Fruit fly (Drosophila melanogaster): ENCODE data around the gene CheB38c.

The CheB38c gene

DNA sequence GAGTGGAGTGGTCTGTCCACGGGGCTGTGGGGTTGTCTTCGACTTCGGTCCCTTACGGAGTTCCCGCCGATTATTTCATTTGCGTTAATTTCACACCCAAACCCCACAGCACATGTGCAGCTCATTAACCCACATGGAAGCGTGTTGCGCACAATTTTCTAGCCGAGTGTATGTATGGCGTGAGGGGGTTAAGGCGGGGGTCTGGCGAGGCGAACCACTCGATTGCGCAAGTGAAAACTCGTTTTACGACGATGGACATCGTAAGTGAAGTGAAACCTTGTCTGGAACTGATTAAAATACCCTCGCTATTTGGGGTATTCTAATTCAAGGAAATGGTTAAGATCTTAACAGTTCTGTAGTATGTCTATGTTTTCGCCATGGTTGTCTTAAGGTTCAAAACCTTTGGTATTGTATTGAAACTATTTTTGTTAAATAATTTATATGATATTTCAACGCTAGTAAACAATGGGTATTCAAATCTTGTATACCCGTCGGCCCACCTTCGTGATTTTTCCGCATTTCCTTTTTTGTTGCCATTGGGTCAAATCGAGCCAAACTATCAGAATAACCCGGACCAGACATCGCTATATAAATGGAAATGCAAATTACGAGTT lies 9.5 kb downstream of the CheB38c start:
- TF ChIP-seq dl (GFP tag; optimal IDR thresholded peaks at IDR 0.05; ENCODE audit: insufficient read depth in 1 of 2, partially characterized antibody in 2 of 2) = no peak
- TF ChIP-seq brk (GFP tag; optimal IDR thresholded peaks at IDR 0.05) = no peak
- no peak for TF ChIP-seq Myc (optimal IDR thresholded peaks at IDR 0.05)
- no peak for TF ChIP-seq N (GFP tag; optimal IDR thresholded peaks at IDR 0.05)
- no peak for TF ChIP-seq br (GFP tag; optimal IDR thresholded peaks at IDR 0.05)
- TF ChIP-seq sv (GFP tag; optimal IDR thresholded peaks at IDR 0.05) = peak; percentile 10
- TF ChIP-seq sage (GFP tag; optimal IDR thresholded peaks at IDR 0.05) = no peak
- TF ChIP-seq CrebA (GFP tag; optimal IDR thresholded peaks at IDR 0.05; ENCODE audit: borderline replicate concordance) = no peak

DNA sequence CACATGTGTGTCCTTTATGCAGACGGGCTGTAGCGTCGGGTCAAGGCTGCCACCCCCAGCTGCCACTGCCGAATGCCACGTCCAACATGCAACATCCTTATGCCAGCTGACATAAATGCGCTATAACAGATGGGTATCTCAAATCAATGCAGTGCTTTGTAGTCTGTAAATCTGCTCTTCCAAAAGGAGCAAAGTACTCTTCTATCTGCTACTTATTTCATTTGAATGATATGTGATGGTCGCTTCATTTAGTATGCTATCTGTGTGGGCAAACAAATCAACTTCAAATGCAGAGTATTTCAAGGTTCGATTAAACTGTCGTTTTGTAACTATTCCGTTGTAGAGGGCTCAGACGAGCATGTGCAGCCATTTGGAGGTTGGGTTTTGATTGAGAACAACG lies 11.4 kb downstream of the CheB38c start:
- no peak for TF ChIP-seq Hnf4 (GFP tag; optimal IDR thresholded peaks at IDR 0.05)
- no peak for TF ChIP-seq ey (GFP tag; optimal IDR thresholded peaks at IDR 0.05)
- TF ChIP-seq sv (GFP tag; optimal IDR thresholded peaks at IDR 0.05) = no peak
- TF ChIP-seq Hr78 (GFP tag; optimal IDR thresholded peaks at IDR 0.05) = no peak
- TF ChIP-seq lola (GFP tag; optimal IDR thresholded peaks at IDR 0.05) = no peak
- no peak for TF ChIP-seq br (GFP tag; optimal IDR thresholded peaks at IDR 0.05)
- no peak for TF ChIP-seq GATAd (GFP tag; optimal IDR thresholded peaks at IDR 0.05)
- no peak for TF ChIP-seq Rel (GFP tag; optimal IDR thresholded peaks at IDR 0.05)
- TF ChIP-seq Rel (tag; optimal IDR thresholded peaks at IDR 0.05) = no peak
- TF ChIP-seq Abd-B (GFP tag; optimal IDR thresholded peaks at IDR 0.05) = no peak
- no peak for TF ChIP-seq Sp1 (GFP tag; optimal IDR thresholded peaks at IDR 0.05)
- TF ChIP-seq CG32264 (GFP tag; optimal IDR thresholded peaks at IDR 0.05) = no peak
- TF ChIP-seq woc (GFP tag; optimal IDR thresholded peaks at IDR 0.05) = no peak
- TF ChIP-seq Myc (optimal IDR thresholded peaks at IDR 0.05) = no peak
- no peak for TF ChIP-seq pan (optimal IDR thresholded peaks at IDR 0.05)
- TF ChIP-seq dl (GFP tag; optimal IDR thresholded peaks at IDR 0.05; ENCODE audit: insufficient read depth in 1 of 2, partially characterized antibody in 2 of 2) = no peak
- no peak for TF ChIP-seq psq (GFP tag; optimal IDR thresholded peaks at IDR 0.05)
- no peak for TF ChIP-seq dmrt93B (GFP tag; optimal IDR thresholded peaks at IDR 0.05)
- no peak for TF ChIP-seq Dfd (GFP tag; optimal IDR thresholded peaks at IDR 0.05)
- no peak for TF ChIP-seq Mio (GFP tag; optimal IDR thresholded peaks at IDR 0.05)

DNA sequence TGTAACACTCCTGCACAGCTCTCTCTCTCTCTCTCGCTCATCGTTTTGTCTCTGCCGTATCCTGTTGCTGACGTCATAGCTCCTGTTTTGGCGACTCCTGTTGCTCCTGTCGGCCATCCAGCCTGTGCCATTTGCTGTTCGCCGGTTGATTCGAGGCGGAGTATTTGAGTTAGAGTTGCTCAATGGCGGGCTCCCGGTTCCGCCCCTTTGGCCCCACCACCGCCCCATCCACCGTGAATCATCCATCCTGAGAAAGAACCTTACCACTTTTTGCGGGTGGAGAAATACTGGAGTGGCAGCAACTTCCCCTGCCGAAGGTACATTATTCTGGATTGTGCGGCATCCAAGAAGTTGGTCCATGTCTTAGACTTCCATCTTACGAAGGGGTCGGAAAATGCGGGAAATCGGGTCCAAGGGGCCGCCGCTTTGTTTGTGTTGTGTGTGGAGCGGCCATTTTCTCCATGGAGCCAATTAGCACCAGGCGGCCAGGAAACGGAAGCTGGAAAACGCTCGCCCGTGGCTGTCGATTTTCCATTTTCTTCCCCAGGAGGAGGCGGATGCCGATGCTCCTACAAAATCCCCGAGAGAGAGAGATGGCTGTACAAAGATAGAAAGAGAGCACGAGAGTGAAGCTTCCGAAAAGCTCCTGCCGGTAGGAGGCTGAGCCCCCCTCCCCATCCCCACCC lies 12.0 kb downstream of the CheB38c start:
- TF ChIP-seq dsf (GFP tag; optimal IDR thresholded peaks at IDR 0.05; ENCODE audit: borderline replicate concordance) = no peak
- TF ChIP-seq Vsx2 (GFP tag; optimal IDR thresholded peaks at IDR 0.05; ENCODE audit: partially characterized antibody) = peak; percentile 25

DNA sequence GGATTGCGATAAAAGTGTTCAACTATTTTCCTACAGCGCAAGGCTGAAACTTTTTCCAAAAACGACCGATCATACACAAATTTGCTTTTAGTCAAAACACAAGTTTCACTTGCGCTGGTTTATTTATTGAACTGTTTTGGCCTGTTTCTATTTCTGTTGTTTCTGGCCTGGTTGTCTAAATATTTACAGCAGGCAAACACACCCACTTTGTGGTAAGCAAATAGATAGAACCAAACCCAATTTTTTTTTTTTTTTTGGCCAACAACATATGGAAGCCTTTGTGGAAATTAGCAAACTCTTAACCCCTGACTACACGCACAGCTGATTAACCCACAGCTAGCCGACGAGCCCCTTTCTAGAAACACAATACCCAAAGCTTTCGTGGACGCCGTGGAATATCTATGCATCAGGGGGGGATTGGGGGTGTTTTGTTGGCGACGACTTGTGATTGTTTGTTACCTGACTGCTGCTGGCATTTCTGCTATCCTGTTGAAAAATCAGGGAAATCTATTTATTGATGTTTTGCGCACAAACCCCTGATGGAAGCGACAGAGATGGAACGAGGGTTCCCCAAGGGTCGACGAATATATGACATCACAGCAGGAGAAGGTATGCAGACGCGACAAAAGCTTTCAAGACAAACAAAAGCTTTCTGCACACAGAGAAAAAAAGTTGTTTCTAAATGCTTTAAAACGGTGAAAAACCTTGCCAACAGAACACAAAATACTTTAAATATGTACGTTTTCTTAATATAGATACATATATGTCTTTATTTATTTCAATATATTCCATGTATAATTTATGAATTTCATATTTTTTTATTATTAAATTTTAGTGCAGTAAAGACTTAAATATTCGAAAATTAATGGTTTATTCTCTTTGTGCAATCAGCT lies 12.8 kb downstream of the CheB38c start:
- TF ChIP-seq rgr (GFP tag; optimal IDR thresholded peaks at IDR 0.05) (peak; percentile 9), foxo (GFP tag; optimal IDR thresholded peaks at IDR 0.05) (peak in 1 of 2 experiments; percentile 21), Rel (GFP tag; optimal IDR thresholded peaks at IDR 0.05) (no peak), Rel (tag; optimal IDR thresholded peaks at IDR 0.05) (no peak), Sp1 (GFP tag; optimal IDR thresholded peaks at IDR 0.05) (peak; percentile 52), OdsH (GFP tag; optimal IDR thresholded peaks at IDR 0.05) (peak; percentile 32), psq (GFP tag; optimal IDR thresholded peaks at IDR 0.05) (peak; percentile 29), h (GFP tag; optimal IDR thresholded peaks at IDR 0.05) (peak; percentile 21), dl (GFP tag; optimal IDR thresholded peaks at IDR 0.05; ENCODE audit: insufficient read depth in 1 of 2, partially characterized antibody in 2 of 2) (no peak), HLH106 (tag; optimal IDR thresholded peaks at IDR 0.05) (peak; percentile 46)

All from whole organism, wandering third instar larva.